Fruit fly (Drosophila melanogaster) whole organism: ENCODE data around the gene Jhbp15.

Source experiments
- CG8478 ChIP-seq: fragments of >200 bp; optimal IDR thresholded peaks from 2 replicates; lab custom pipeline; 2018; ENCODE audit warnings: inconsistent platforms
- pan ChIP-seq: fragments of >200 bp; optimal IDR thresholded peaks from 2 replicates; lab custom pipeline; 2017

DNA sequence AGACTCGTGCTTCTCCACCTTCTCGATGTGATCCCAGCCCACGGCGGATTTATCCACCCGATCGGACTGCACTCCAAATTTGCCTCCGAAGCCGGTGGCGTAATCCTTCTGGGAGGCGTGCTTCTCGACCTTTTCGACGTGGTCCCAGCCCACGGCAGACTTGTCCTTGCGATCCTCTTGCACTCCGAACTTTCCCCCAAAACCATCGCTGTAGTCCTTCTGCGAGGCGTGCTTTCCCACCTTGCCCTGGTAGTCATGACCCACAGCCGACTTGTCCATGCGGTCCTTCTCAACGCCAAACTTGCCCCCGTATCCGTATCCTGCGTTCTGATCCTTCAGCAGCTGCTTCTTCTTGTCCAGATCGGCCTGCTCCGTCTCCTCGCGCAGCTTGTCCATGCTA is 12.7 kb upstream of the Jhbp15 start:
- TF ChIP-seq CG8478 (no peak), pan (lab: Kevin White, UChicago) (no peak)
